Worm (Caenorhabditis elegans) whole organism, L3 larva: ENCODE measurements around the gene srh-269.

Source experiments
- aly-2 ChIP-seq: fragments of 150-350 bp; optimal IDR thresholded peaks from 2 replicates; lab custom pipeline; 2014; ENCODE audit warnings: missing biosample characterization, missing genetic modification characterization
- ama-1 ChIP-seq: fragments of 150-350 bp; optimal IDR thresholded peaks from 2 replicates; lab custom pipeline; 2018
- ceh-16 ChIP-seq: sonication (generic microtip); optimal IDR thresholded peaks from 2 replicates; lab custom pipeline; 2017; ENCODE audit warnings: missing biosample characterization, missing genetic modification characterization
- ceh-28 ChIP-seq: fragments of 150-350 bp; optimal IDR thresholded peaks from 2 replicates; lab custom pipeline; 2014; ENCODE audit warnings: missing biosample characterization, missing genetic modification reagents, missing genetic modification characterization
- ceh-82 ChIP-seq: fragments of 150-350 bp; optimal IDR thresholded peaks from 2 replicates; lab custom pipeline; 2014; ENCODE audit warnings: missing biosample characterization, missing genetic modification characterization
- ceh-9 ChIP-seq: sonication (generic microtip); optimal IDR thresholded peaks from 2 replicates; lab custom pipeline; 2018; ENCODE audit warnings: missing biosample characterization, missing genetic modification characterization
- egl-27 ChIP-seq: sonication (generic microtip); optimal IDR thresholded peaks from 4 replicates; lab custom pipeline; 2017; ENCODE audit warnings: missing biosample characterization, missing genetic modification reagents, missing genetic modification characterization
- egl-5 ChIP-seq: fragments of 150-350 bp; optimal IDR thresholded peaks from 2 replicates; lab custom pipeline; 2017; ENCODE audit warnings: missing biosample characterization, missing genetic modification reagents, missing genetic modification characterization, inconsistent platforms
- elt-2 ChIP-seq: sonication (generic microtip); optimal IDR thresholded peaks from 2 replicates; lab custom pipeline; 2016; ENCODE audit warnings: missing genetic modification reagents, mild to moderate bottlenecking, missing genetic modification characterization, missing compliant biosample characterization
- eor-1 ChIP-seq, 2 experiments: fragments of 150-350 bp; optimal IDR thresholded peaks; 2 replicates each; lab custom pipeline; 2014 to 2018; ENCODE audit warnings: missing biosample characterization in 2 of 2, missing genetic modification characterization in 2 of 2
- fkh-2 ChIP-seq: fragments of 150-350 bp; optimal IDR thresholded peaks from 2 replicates; lab custom pipeline; 2014; ENCODE audit warnings: missing biosample characterization, missing genetic modification reagents, missing genetic modification characterization
- fos-1 ChIP-seq: fragments of 150-350 bp; optimal IDR thresholded peaks from 2 replicates; lab custom pipeline; 2014; ENCODE audit warnings: missing biosample characterization, missing genetic modification characterization
- hmg-11 ChIP-seq: sonication (generic microtip); optimal IDR thresholded peaks from 2 replicates; lab custom pipeline; 2016; ENCODE audit warnings: missing genetic modification characterization, missing compliant biosample characterization
- lin-15B ChIP-seq: fragments of 150-350 bp; optimal IDR thresholded peaks from 2 replicates; lab custom pipeline; 2014; ENCODE audit warnings: missing biosample characterization, missing genetic modification characterization
- lin-39 ChIP-seq: fragments of 150-350 bp; optimal IDR thresholded peaks from 2 replicates; lab custom pipeline; 2018; ENCODE audit warnings: missing biosample characterization, missing genetic modification reagents, missing genetic modification characterization
- lsy-12 ChIP-seq: sonication (generic microtip); optimal IDR thresholded peaks from 2 replicates; lab custom pipeline; 2016; ENCODE audit warnings: mild to moderate bottlenecking, missing genetic modification characterization, missing compliant biosample characterization
- nfya-1 ChIP-seq: sonication (generic microtip); optimal IDR thresholded peaks from 2 replicates; lab custom pipeline; 2017; ENCODE audit warnings: missing genetic modification characterization, mild to moderate bottlenecking, missing compliant biosample characterization, antibody characterized with exemption, moderate library complexity; ENCODE audit not compliant: insufficient read depth
- nhr-11 ChIP-seq: fragments of 150-350 bp; optimal IDR thresholded peaks from 2 replicates; lab custom pipeline; 2014; ENCODE audit warnings: missing biosample characterization, missing genetic modification characterization
- nhr-12 ChIP-seq: fragments of 150-350 bp; optimal IDR thresholded peaks from 2 replicates; lab custom pipeline; 2014; ENCODE audit warnings: missing biosample characterization, missing genetic modification characterization
- nhr-23 ChIP-seq: fragments of 150-350 bp; optimal IDR thresholded peaks from 2 replicates; lab custom pipeline; 2014; ENCODE audit warnings: missing biosample characterization, missing genetic modification reagents, missing genetic modification characterization
- nhr-237 ChIP-seq: fragments of 150-350 bp; optimal IDR thresholded peaks from 2 replicates; lab custom pipeline; 2014; ENCODE audit warnings: missing biosample characterization, missing genetic modification characterization
- nhr-25 ChIP-seq: sonication (generic microtip); optimal IDR thresholded peaks from 2 replicates; lab custom pipeline; 2017; ENCODE audit warnings: missing biosample characterization, missing genetic modification characterization
- nhr-43 ChIP-seq: sonication (generic microtip); optimal IDR thresholded peaks from 2 replicates; lab custom pipeline; 2016; ENCODE audit warnings: mild to moderate bottlenecking, missing genetic modification characterization, missing compliant biosample characterization; ENCODE audit not compliant: poor library complexity, severe bottlenecking
- nhr-67 ChIP-seq: fragments of 150-350 bp; optimal IDR thresholded peaks from 2 replicates; lab custom pipeline; 2014; ENCODE audit warnings: missing biosample characterization, missing genetic modification characterization
- nhr-76 ChIP-seq: fragments of 150-350 bp; sonication (generic microtip); optimal IDR thresholded peaks from 5 replicates; lab custom pipeline; 2014; ENCODE audit warnings: missing biosample characterization, missing genetic modification characterization
- pha-4 ChIP-seq: fragments of 150-350 bp; optimal IDR thresholded peaks from 2 replicates; lab custom pipeline; 2014; ENCODE audit warnings: missing biosample characterization, missing genetic modification reagents, missing genetic modification characterization
- pqm-1 ChIP-seq: fragments of 150-350 bp; optimal IDR thresholded peaks from 2 replicates; lab custom pipeline; 2017; ENCODE audit warnings: missing biosample characterization, missing genetic modification characterization, inconsistent platforms
- sea-2 ChIP-seq: fragments of 150-350 bp; sonication (generic microtip); optimal IDR thresholded peaks from 4 replicates; lab custom pipeline; 2014; ENCODE audit warnings: missing biosample characterization, missing genetic modification reagents, missing genetic modification characterization
- skn-1 ChIP-seq: fragments of 150-350 bp; optimal IDR thresholded peaks from 2 replicates; lab custom pipeline; 2014; ENCODE audit warnings: missing biosample characterization, missing genetic modification characterization
- snpc-4 ChIP-seq: fragments of 150-350 bp; optimal IDR thresholded peaks from 2 replicates; lab custom pipeline; 2014; ENCODE audit warnings: missing biosample characterization, missing genetic modification characterization
- tbx-2 ChIP-seq: sonication (generic microtip); optimal IDR thresholded peaks from 2 replicates; lab custom pipeline; 2016; ENCODE audit warnings: mild to moderate bottlenecking, missing genetic modification characterization, missing compliant biosample characterization
- unc-62 ChIP-seq: fragments of 150-350 bp; sonication (generic microtip); optimal IDR thresholded peaks from 4 replicates; lab custom pipeline; 2014; ENCODE audit warnings: missing biosample characterization, missing genetic modification reagents, missing genetic modification characterization
- ztf-11 ChIP-seq: fragments of 150-350 bp; optimal IDR thresholded peaks from 2 replicates; lab custom pipeline; 2014; ENCODE audit warnings: missing biosample characterization, missing genetic modification characterization

The srh-269 gene

ce11 chrV:16570697-16571096 lies 21.1 kb downstream of the srh-269 start, which contains the start of gene nhr-233:
Gene nhr-233, minus strand, starts transcription at chrV:16570797.
- TF ChIP-seq ceh-9 (tag; lab: Kevin White, UChicago) (no peak), lin-15B (tag; lab: Kevin White, UChicago) (no peak), ama-1 (lab: Kevin White, UChicago) (no peak), pqm-1 (tag; lab: Kevin White, UChicago) (no peak), nhr-25 (tag; lab: Kevin White, UChicago) (no peak), nhr-23 (tag; lab: Kevin White, UChicago) (no peak), nhr-76 (tag; lab: Kevin White, UChicago) (no peak), nhr-11 (no peak), nhr-12 (tag; lab: Kevin White, UChicago) (no peak)

- TF ChIP-seq egl-5 (tag; lab: Kevin White, UChicago), result no peak
- TF ChIP-seq snpc-4 (tag; lab: Kevin White, UChicago), result no peak
- no peak for TF ChIP-seq nhr-23 (tag; lab: Kevin White, UChicago)
- no peak for TF ChIP-seq hmg-11
- no peak for TF ChIP-seq nhr-237
- no peak for TF ChIP-seq fos-1 (tag; lab: Kevin White, UChicago)
- no peak for TF ChIP-seq pha-4
These were observed 23.8 kb downstream of the srh-269 start for ce11 chrV:16568056-16568455.

- TF ChIP-seq ceh-28 (tag; lab: Kevin White, UChicago) (no peak), aly-2 (tag; lab: Kevin White, UChicago) (no peak), lin-39 (tag; lab: Kevin White, UChicago) (no peak), skn-1 (tag; lab: Kevin White, UChicago) (no peak), egl-27 (no peak), egl-5 (tag; lab: Kevin White, UChicago) (no peak), tbx-2 (tag; lab: Kevin White, UChicago) (no peak)
These were observed 26.2 kb downstream of the srh-269 start, which contains the start of gene sru-45 for ce11 chrV:16565639-16566038. Gene sru-45, plus strand, starts transcription at chrV:16565939.

- TF ChIP-seq egl-27 (no peak), ceh-28 (tag; lab: Kevin White, UChicago) (no peak), tbx-2 (tag; lab: Kevin White, UChicago) (no peak), fos-1 (tag; lab: Kevin White, UChicago) (no peak)
These were observed 38.9 kb downstream of the srh-269 start, which contains the start of gene Y32B12B.4 for ce11 chrV:16552929-16553328. Gene Y32B12B.4, plus strand, starts transcription at chrV:16553327.

- TF ChIP-seq unc-62 (GFP tag; lab: Kevin White, UChicago), result no peak
- TF ChIP-seq ceh-16, result no peak
- no peak for TF ChIP-seq ztf-11
- TF ChIP-seq nhr-67 (tag; lab: Kevin White, UChicago), result no peak
- no peak for TF ChIP-seq skn-1 (tag; lab: Kevin White, UChicago)
- no peak for TF ChIP-seq lsy-12
- no peak for TF ChIP-seq sea-2 (GFP tag; lab: Kevin White, UChicago)
- no peak for TF ChIP-seq eor-1 (tag; optimal IDR thresholded peaks at IDR 0.05; lab: Kevin White, UChicago)
- TF ChIP-seq nhr-43, result no peak
- TF ChIP-seq ceh-9 (tag; lab: Kevin White, UChicago), result no peak
- no peak for TF ChIP-seq tbx-2 (tag; lab: Kevin White, UChicago)
- TF ChIP-seq fkh-2 (tag; lab: Kevin White, UChicago), result no peak
- TF ChIP-seq elt-2 (tag; lab: Kevin White, UChicago), result no peak
- TF ChIP-seq ceh-82 (tag; lab: Kevin White, UChicago), result no peak
- TF ChIP-seq nhr-11, result no peak
- no peak for TF ChIP-seq nhr-12 (tag; lab: Kevin White, UChicago)
These were observed 41.2 kb downstream of the srh-269 start, which contains the start of gene srbc-65 for ce11 chrV:16550680-16551079. Gene srbc-65, plus strand, starts transcription at chrV:16550980.

- TF ChIP-seq nfya-1 (tag; lab: Kevin White, UChicago) (peak; percentile 83), sea-2 (GFP tag; lab: Kevin White, UChicago) (no peak)
- TF ChIP-seq, all 47 proteins: peak for 1
These were observed 51.2 kb downstream of the srh-269 start for ce11 chrV:16540657-16541056.
